Worm (Caenorhabditis elegans) whole organism, L4 larva: ENCODE measurements around the gene frl-1.

Source experiments
- D1046.2 ChIP-seq: fragments of 200-800 bp; sonication (Bioruptor generic); IDR thresholded peaks from 2 replicates; pipeline ENCODE4 v1.3.6; 2022; ENCODE audit warnings: missing genetic modification characterization, missing compliant biosample characterization
- R02D3.7 ChIP-seq: fragments of 150-350 bp; sonication (generic microtip); optimal IDR thresholded peaks from 3 replicates; lab custom pipeline; 2014; ENCODE audit warnings: missing biosample characterization, missing genetic modification characterization
- dmd-6 ChIP-seq: fragments of 200-800 bp; sonication (Bioruptor generic); IDR thresholded peaks from 2 replicates; pipeline ENCODE4 v1.3.6; 2022; ENCODE audit warnings: missing genetic modification reagents, missing genetic modification characterization, missing compliant biosample characterization
- duxl-1 ChIP-seq: sonication (generic microtip); optimal IDR thresholded peaks from 2 replicates; lab custom pipeline; 2016; ENCODE audit warnings: mild to moderate bottlenecking, missing genetic modification characterization, moderate library complexity, missing compliant biosample characterization; ENCODE audit not compliant: poor library complexity
- fos-1 ChIP-seq: fragments of 150-350 bp; optimal IDR thresholded peaks from 2 replicates; lab custom pipeline; 2014; ENCODE audit warnings: missing biosample characterization, missing genetic modification characterization
- lin-13 ChIP-seq: fragments of 150-350 bp; optimal IDR thresholded peaks from 2 replicates; lab custom pipeline; 2014; ENCODE audit warnings: missing biosample characterization, missing genetic modification reagents, missing genetic modification characterization
- nhr-102 ChIP-seq: sonication (generic microtip); optimal IDR thresholded peaks from 2 replicates; lab custom pipeline; 2016; ENCODE audit warnings: mild to moderate bottlenecking, missing genetic modification characterization, moderate library complexity, missing compliant biosample characterization
- skn-1 ChIP-seq: fragments of 150-350 bp; optimal IDR thresholded peaks from 2 replicates; lab custom pipeline; 2014; ENCODE audit warnings: missing biosample characterization, missing genetic modification characterization
- tag-97 ChIP-seq: fragments of 200-800 bp; sonication (Bioruptor generic); IDR thresholded peaks from 2 replicates; pipeline ENCODE4 v1.3.6; 2022; ENCODE audit warnings: missing genetic modification characterization, missing compliant biosample characterization
- unc-62 ChIP-seq, 3 experiments: fragments of 150-350 bp in 1 of 3; sonication (generic microtip); optimal IDR thresholded peaks in 2 of 3; peaks in 1 of 3; 1 replicate in 1 of 3; 2 replicates in 2 of 3; lab custom pipeline; 2014 to 2017; ENCODE audit warnings: missing biosample characterization in 3 of 3, missing genetic modification characterization in 3 of 3, missing genetic modification reagents in 3 of 3, missing genotype in 1 of 3
- ztf-11 ChIP-seq: fragments of 150-350 bp; optimal IDR thresholded peaks from 2 replicates; lab custom pipeline; 2014; ENCODE audit warnings: missing biosample characterization, missing genetic modification characterization

- TF ChIP-seq dmd-6 (GFP tag; lab: Robert Waterston, UW), result no peak
- no peak for TF ChIP-seq R02D3.7 (tag; lab: Kevin White, UChicago)
- no peak for TF ChIP-seq unc-62 (GFP tag; optimal IDR thresholded peaks at IDR 0.05 in 1 of 2; lab: Kevin White, UChicago)
- no peak for TF ChIP-seq unc-62 (tag; optimal IDR thresholded peaks at IDR 0.05; lab: Kevin White, UChicago)
- no peak for TF ChIP-seq tag-97 (GFP tag; lab: Robert Waterston, UW)
- no peak for TF ChIP-seq fos-1
- TF ChIP-seq ztf-11 (tag; lab: Kevin White, UChicago), result no peak
- TF ChIP-seq D1046.2 (GFP tag; lab: Robert Waterston, UW), result no peak
- TF ChIP-seq duxl-1, result no peak
- TF ChIP-seq lin-13 (GFP tag; lab: Kevin White, UChicago), result no peak
- no peak for TF ChIP-seq nhr-102 (tag; lab: Kevin White, UChicago)
- TF ChIP-seq skn-1 (tag; lab: Kevin White, UChicago), result no peak
These were observed 10.0 kb downstream of the frl-1 start for ce11 chrIII:2133928-2134327.
